Fruit fly (Drosophila melanogaster) whole organism, wandering third instar larva: Measurements from ENCODE around the gene CG5274.

Experiments
- Abd-B ChIP-seq: fragments of >200 bp; optimal IDR thresholded peaks from 2 replicates; lab custom pipeline; 2017; ENCODE audit warnings: missing biosample characterization, missing genetic modification characterization
- CrebA ChIP-seq: fragments of 200-800 bp; sonication (Bioruptor generic); optimal IDR thresholded peaks from 2 replicates; lab custom pipeline; 2016; ENCODE audit warnings: missing biosample characterization, mild to moderate bottlenecking, missing genetic modification characterization, borderline replicate concordance
- Dif ChIP-seq: fragments of 200-275, 200-300 bp; sonication (Bioruptor generic); optimal IDR thresholded peaks from 2 replicates; lab custom pipeline; 2018; ENCODE audit warnings: missing biosample characterization, missing genetic modification characterization; ENCODE audit not compliant: partially characterized antibody
- Hr78 ChIP-seq: fragments of >200 bp; optimal IDR thresholded peaks from 2 replicates; lab custom pipeline; 2017; ENCODE audit warnings: missing biosample characterization, missing genetic modification characterization
- Jra ChIP-seq: sonication (Bioruptor generic); optimal IDR thresholded peaks from 2 replicates; lab custom pipeline; 2016; ENCODE audit warnings: missing biosample characterization, missing genetic modification characterization
- Myc ChIP-seq: fragments of >200 bp; optimal IDR thresholded peaks from 2 replicates; lab custom pipeline; 2017
- OdsH ChIP-seq: fragments of 200-800 bp; sonication (Bioruptor generic); optimal IDR thresholded peaks from 2 replicates; lab custom pipeline; 2016; ENCODE audit warnings: missing biosample characterization, mild to moderate bottlenecking, missing genetic modification characterization
- fru ChIP-seq: fragments of 200-800 bp; sonication (Bioruptor generic); optimal IDR thresholded peaks from 3 replicates; lab custom pipeline; 2016; ENCODE audit warnings: missing biosample characterization, mild to moderate bottlenecking, missing genetic modification characterization
- h ChIP-seq: fragments of 200-800 bp; sonication (Bioruptor generic); optimal IDR thresholded peaks from 3 replicates; lab custom pipeline; 2016; ENCODE audit warnings: missing biosample characterization, mild to moderate bottlenecking, missing genetic modification characterization
- pan ChIP-seq: fragments of >200 bp; optimal IDR thresholded peaks from 2 replicates; lab custom pipeline; 2017
- psq ChIP-seq: fragments of 200-800 bp; sonication (Bioruptor generic); optimal IDR thresholded peaks from 3 replicates; lab custom pipeline; 2017; ENCODE audit warnings: missing biosample characterization, mild to moderate bottlenecking, missing genetic modification characterization, moderate library complexity
- woc ChIP-seq: sonication (Bioruptor generic); optimal IDR thresholded peaks from 2 replicates; lab custom pipeline; 2016; ENCODE audit warnings: missing biosample characterization, mild to moderate bottlenecking, missing genetic modification characterization

DNA sequence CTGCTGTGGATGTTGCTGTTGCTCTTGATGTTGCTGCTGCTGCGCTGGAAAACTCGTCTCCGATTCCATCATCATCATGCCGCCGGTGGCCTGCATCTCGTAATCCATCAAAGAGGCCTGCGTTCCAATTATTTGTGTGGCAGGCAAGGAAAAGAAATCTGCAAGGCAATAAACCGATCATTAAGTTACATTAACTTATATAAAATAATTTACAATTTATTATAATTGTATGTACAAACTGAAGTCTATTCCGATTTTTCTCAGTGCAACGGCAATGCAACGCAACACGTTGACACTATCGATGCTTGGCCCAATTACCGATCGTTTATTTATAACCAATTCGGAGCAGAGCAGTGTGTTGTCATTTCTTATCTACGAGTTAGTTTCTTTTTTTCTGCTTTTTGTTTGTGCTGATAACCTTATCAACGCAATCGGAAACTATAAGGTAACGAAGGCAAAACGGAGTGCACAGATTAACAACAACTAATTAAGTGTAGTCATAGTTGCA lies 43.6 kb upstream of the CG5274 start:
- TF ChIP-seq Myc (lab: Kevin White, UChicago): no peak
- TF ChIP-seq Abd-B (GFP tag; lab: Kevin White, UChicago): no peak
- no peak for TF ChIP-seq woc
- TF ChIP-seq psq (GFP tag; lab: Kevin White, UChicago): no peak
- no peak for TF ChIP-seq pan
- TF ChIP-seq h (GFP tag; lab: Kevin White, UChicago): no peak
- no peak for TF ChIP-seq Jra (GFP tag; lab: Kevin White, UChicago)
- no peak for TF ChIP-seq CrebA (GFP tag; lab: Kevin White, UChicago)
- no peak for TF ChIP-seq OdsH (GFP tag; lab: Kevin White, UChicago)
- no peak for TF ChIP-seq Hr78
- TF ChIP-seq Dif (GFP tag; lab: Kevin White, UChicago): no peak
- no peak for TF ChIP-seq fru (GFP tag; lab: Kevin White, UChicago)
